Worm (Caenorhabditis elegans): ENCODE data around the gene C26B9.3.

- TF ChIP-seq pes-1 (GFP tag; IDR thresholded peaks at IDR 0.05) (no peak), ama-1 (optimal IDR thresholded peaks at IDR 0.05) (no peak), sea-1 (GFP tag; conservative IDR thresholded peaks at IDR 0.05) (no peak), tbx-37 (GFP tag; conservative IDR thresholded peaks at IDR 0.05) (no peak), tbx-11 (GFP tag; IDR thresholded peaks at IDR 0.05) (no peak), aly-1 (tag; optimal IDR thresholded peaks at IDR 0.05) (no peak), F13C5.2 (tag; optimal IDR thresholded peaks at IDR 0.05) (no peak), hmg-4 (GFP tag; optimal IDR thresholded peaks at IDR 0.05) (no peak), tra-4 (tag; optimal IDR thresholded peaks at IDR 0.05) (no peak), ets-7 (tag; optimal IDR thresholded peaks at IDR 0.05) (no peak), scrt-1 (GFP tag; IDR thresholded peaks at IDR 0.05) (no peak)
Measured at ce11 chrX:5365437-5365836, 27.3 kb downstream of the C26B9.3 start, which contains the start of gene F35C8.5.
